Fruit fly (Drosophila melanogaster) whole organism, embryonic: Measurements from ENCODE around the gene Idh3b.

Experiments used
- B-H1 ChIP-seq: fragments of 200-800 bp; sonication (Bioruptor generic); IDR thresholded peaks from 3 replicates; pipeline ENCODE4 v1.3.6; 2022; ENCODE audit warnings: missing biosample characterization, missing genetic modification characterization
- B-H2 ChIP-seq: fragments of 200-800 bp; sonication (Bioruptor generic); optimal IDR thresholded peaks from 2 replicates; lab custom pipeline; 2018; ENCODE audit warnings: missing biosample characterization, mild to moderate bottlenecking, missing genetic modification characterization
- Bgb ChIP-seq: fragments of 200-800 bp; sonication (Bioruptor generic); IDR thresholded peaks from 2 replicates; pipeline ENCODE4 v1.3.6; 2022; ENCODE audit warnings: missing biosample characterization, missing genetic modification characterization; ENCODE audit not compliant: partially characterized antibody
- Blimp-1 ChIP-seq: fragments of 200-800 bp; sonication (Bioruptor generic); optimal IDR thresholded peaks from 3 replicates; lab custom pipeline; 2018; ENCODE audit warnings: missing biosample characterization, missing genetic modification characterization, mild to moderate bottlenecking, moderate library complexity, missing genetic modification reagents
- CG10543 ChIP-seq: fragments of 200-800 bp; sonication (Bioruptor generic); optimal IDR thresholded peaks from 3 replicates; lab custom pipeline; 2017; ENCODE audit warnings: missing biosample characterization, mild to moderate bottlenecking, missing genetic modification characterization, moderate library complexity
- CG12104 ChIP-seq: fragments of 200-800 bp; sonication (Bioruptor generic); optimal IDR thresholded peaks from 3 replicates; lab custom pipeline; 2016; ENCODE audit warnings: missing biosample characterization, missing genetic modification characterization
- CG12299 ChIP-seq: fragments of 200-800 bp; sonication (Bioruptor generic); optimal IDR thresholded peaks from 2 replicates; lab custom pipeline; 2018; ENCODE audit warnings: missing biosample characterization, mild to moderate bottlenecking, missing genetic modification characterization
- CG14441 ChIP-seq: fragments of 200-800 bp; sonication (Bioruptor generic); IDR thresholded peaks from 2 replicates; pipeline ENCODE4 v1.3.6; 2022; ENCODE audit warnings: missing biosample characterization, missing genetic modification characterization
- CG15269 ChIP-seq: fragments of 200-800 bp; sonication (Bioruptor generic); optimal IDR thresholded peaks from 2 replicates; lab custom pipeline; 2018; ENCODE audit warnings: missing biosample characterization, mild to moderate bottlenecking, missing genetic modification characterization, moderate library complexity
- CG15601 ChIP-seq: fragments of 200-800 bp; sonication (Bioruptor generic); optimal IDR thresholded peaks from 3 replicates; lab custom pipeline; 2019; ENCODE audit warnings: missing biosample characterization, mild to moderate bottlenecking, missing genetic modification characterization, moderate library complexity
- CG15696 ChIP-seq: fragments of 200-800 bp; sonication (Bioruptor generic); optimal IDR thresholded peaks from 2 replicates; lab custom pipeline; 2019; ENCODE audit warnings: missing biosample characterization, mild to moderate bottlenecking, missing genetic modification characterization, moderate library complexity
- CG16813 ChIP-seq: fragments of 200-800 bp; sonication (Bioruptor generic); IDR thresholded peaks from 3 replicates; pipeline ENCODE4 v1.3.6; 2022; ENCODE audit warnings: missing biosample characterization, missing genetic modification characterization; ENCODE audit not compliant: partially characterized antibody
- CG17385 ChIP-seq: fragments of 200-800 bp; sonication (Bioruptor generic); optimal IDR thresholded peaks from 3 replicates; lab custom pipeline; 2018; ENCODE audit warnings: missing biosample characterization, mild to moderate bottlenecking, missing genetic modification characterization
- CG18011 ChIP-seq: fragments of 200-800 bp; sonication (Bioruptor generic); optimal IDR thresholded peaks from 2 replicates; lab custom pipeline; 2017; ENCODE audit warnings: missing biosample characterization, missing genetic modification characterization, mild to moderate bottlenecking, moderate library complexity, missing genotype
- CG18476 ChIP-seq: fragments of 200-800 bp; sonication (Bioruptor generic); optimal IDR thresholded peaks from 2 replicates; lab custom pipeline; 2016; ENCODE audit warnings: missing biosample characterization, mild to moderate bottlenecking, missing genetic modification characterization
- CG3163 ChIP-seq: fragments of 200-800 bp; sonication (Bioruptor generic); optimal IDR thresholded peaks from 3 replicates; lab custom pipeline; 2016; ENCODE audit warnings: missing biosample characterization, missing genetic modification characterization
- CG33557 ChIP-seq: fragments of 200-800 bp; sonication (Bioruptor generic); optimal IDR thresholded peaks from 2 replicates; lab custom pipeline; 2019; ENCODE audit warnings: missing biosample characterization, mild to moderate bottlenecking, missing genetic modification characterization, moderate library complexity
- CG3407 ChIP-seq: fragments of 200-800 bp; sonication (Bioruptor generic); optimal IDR thresholded peaks from 2 replicates; lab custom pipeline; 2018; ENCODE audit warnings: missing biosample characterization, mild to moderate bottlenecking, missing genetic modification characterization
- CG3726 ChIP-seq: fragments of 200-800 bp; sonication (Bioruptor generic); IDR thresholded peaks from 3 replicates; pipeline ENCODE4, ENCODE4 v1.3.6; 2022; ENCODE audit warnings: missing biosample characterization, missing genetic modification characterization
- CG4360 ChIP-seq: fragments of 200-800 bp; sonication (Bioruptor generic); IDR thresholded peaks from 2 replicates; pipeline ENCODE4 v1.3.6; 2022; ENCODE audit warnings: missing biosample characterization, missing genetic modification characterization
- CG4404 ChIP-seq: fragments of 200-800 bp; sonication (Bioruptor generic); IDR thresholded peaks from 2 replicates; pipeline ENCODE4 v1.3.6; 2022; ENCODE audit warnings: missing biosample characterization, missing genetic modification characterization
- CG5180 ChIP-seq: fragments of 200-800 bp; sonication (Bioruptor generic); optimal IDR thresholded peaks from 3 replicates; lab custom pipeline; 2017; ENCODE audit warnings: missing biosample characterization, missing genetic modification characterization, mild to moderate bottlenecking, moderate library complexity, missing genetic modification reagents
- CG6854 ChIP-seq: fragments of 200-800 bp; sonication (Bioruptor generic); optimal IDR thresholded peaks from 3 replicates; lab custom pipeline; 2017; ENCODE audit warnings: missing biosample characterization, mild to moderate bottlenecking, missing genetic modification characterization
- CG8388 ChIP-seq: fragments of 200-800 bp; sonication (Bioruptor generic); optimal IDR thresholded peaks from 2 replicates; lab custom pipeline; 2019; ENCODE audit warnings: missing biosample characterization, mild to moderate bottlenecking, missing genetic modification characterization, moderate library complexity
- CG9797 ChIP-seq: fragments of 200-800 bp; sonication (Bioruptor generic); optimal IDR thresholded peaks from 3 replicates; lab custom pipeline; 2018; ENCODE audit warnings: missing biosample characterization, mild to moderate bottlenecking, missing genetic modification characterization
- D19A ChIP-seq: fragments of 200-800 bp; optimal IDR thresholded peaks from 3 replicates; lab custom pipeline; 2019; ENCODE audit warnings: missing biosample characterization, mild to moderate bottlenecking, missing genetic modification characterization, moderate library complexity
- Dfd ChIP-seq, 2 experiments: fragments of >200 bp; optimal IDR thresholded peaks; 2 replicates each; lab custom pipeline; 2017; ENCODE audit warnings: missing biosample characterization in 2 of 2, missing genetic modification characterization in 2 of 2
- Fer1 ChIP-seq: fragments of 200-800 bp; sonication (Bioruptor generic); optimal IDR thresholded peaks from 2 replicates; lab custom pipeline; 2017; ENCODE audit warnings: missing biosample characterization, mild to moderate bottlenecking, missing genetic modification characterization
- Fer3 ChIP-seq: fragments of 200-800 bp; sonication (Bioruptor generic); optimal IDR thresholded peaks from 2 replicates; lab custom pipeline; 2018; ENCODE audit warnings: missing biosample characterization, mild to moderate bottlenecking, missing genetic modification characterization, moderate library complexity
- Hr39 ChIP-seq: fragments of >200 bp; optimal IDR thresholded peaks from 2 replicates; lab custom pipeline; 2017
- Nf-YA ChIP-seq: fragments of 200-800 bp; sonication (Bioruptor generic); IDR thresholded peaks from 2 replicates; pipeline ENCODE4 v1.3.6; 2022; ENCODE audit warnings: missing biosample characterization, missing genetic modification characterization
- Oaz ChIP-seq: fragments of 200-800 bp; sonication (Bioruptor generic); IDR thresholded peaks from 2 replicates; pipeline ENCODE4 v1.3.6; 2022; ENCODE audit warnings: missing biosample characterization, missing genetic modification characterization
- Rfx ChIP-seq: fragments of 200-800 bp; sonication (Bioruptor generic); IDR thresholded peaks from 2 replicates; pipeline ENCODE4 v1.3.6; 2022; ENCODE audit warnings: missing biosample characterization, missing genetic modification characterization
- Six4 ChIP-seq: fragments of 200-800 bp; sonication (Bioruptor generic); optimal IDR thresholded peaks from 2 replicates; lab custom pipeline; 2016; ENCODE audit warnings: missing biosample characterization, missing genetic modification characterization
- Sry-β ChIP-seq: fragments of 200-800 bp; sonication (Bioruptor generic); optimal IDR thresholded peaks from 2 replicates; lab custom pipeline; 2018; ENCODE audit warnings: missing biosample characterization, mild to moderate bottlenecking, missing genetic modification characterization, moderate library complexity
- bbx ChIP-seq: fragments of 200-800 bp; sonication (Bioruptor generic); IDR thresholded peaks from 2 replicates; pipeline ENCODE4 v1.3.6; 2022; ENCODE audit warnings: missing biosample characterization, missing genetic modification characterization; ENCODE audit not compliant: partially characterized antibody
- btn ChIP-seq: fragments of 200-800 bp; sonication (Bioruptor generic); optimal IDR thresholded peaks from 2 replicates; lab custom pipeline; 2016; ENCODE audit warnings: missing biosample characterization, missing genetic modification characterization
- cato ChIP-seq: fragments of 200-800 bp; sonication (Bioruptor generic); optimal IDR thresholded peaks from 2 replicates; lab custom pipeline; 2016; ENCODE audit warnings: missing biosample characterization, missing genetic modification characterization, borderline replicate concordance
- croc ChIP-seq: fragments of 200-800 bp; sonication (Bioruptor generic); conservative IDR thresholded peaks from 3 replicates; pipeline ENCODE4 v1.3.6; 2022; ENCODE audit warnings: missing biosample characterization, missing genetic modification characterization
- fd96Cb ChIP-seq: fragments of 200-800 bp; sonication (Bioruptor generic); optimal IDR thresholded peaks from 2 replicates; lab custom pipeline; 2018; ENCODE audit warnings: missing biosample characterization, mild to moderate bottlenecking, missing genetic modification characterization, moderate library complexity
- grau ChIP-seq: fragments of 200-800 bp; optimal IDR thresholded peaks from 3 replicates; lab custom pipeline; 2019; ENCODE audit warnings: missing biosample characterization, mild to moderate bottlenecking, missing genetic modification characterization, moderate library complexity
- gro ChIP-seq: fragments of 200-800 bp; sonication (Bioruptor generic); optimal IDR thresholded peaks from 2 replicates; lab custom pipeline; 2016; ENCODE audit warnings: missing biosample characterization, missing genetic modification characterization
- gsb ChIP-seq: fragments of 200-800 bp; sonication (Bioruptor generic); IDR thresholded peaks from 2 replicates; pipeline ENCODE4 v1.3.6; 2022; ENCODE audit warnings: missing biosample characterization, missing genetic modification characterization
- gt ChIP-seq: fragments of 200-800 bp; sonication (Bioruptor generic); IDR thresholded peaks from 2 replicates; pipeline ENCODE4 v1.3.6; 2022; ENCODE audit warnings: missing biosample characterization, missing genetic modification characterization
- lbe ChIP-seq: fragments of 200-800 bp; sonication (Bioruptor generic); optimal IDR thresholded peaks from 2 replicates; lab custom pipeline; 2016; ENCODE audit warnings: missing biosample characterization, mild to moderate bottlenecking, missing genetic modification characterization
- mirr ChIP-seq: fragments of 200-800 bp; sonication (Bioruptor generic); optimal IDR thresholded peaks from 3 replicates; lab custom pipeline; 2018; ENCODE audit warnings: missing biosample characterization, mild to moderate bottlenecking, missing genetic modification characterization
- prd ChIP-seq, 3 experiments: fragments of >200 bp in 2 of 3; fragments of 200-800 bp in 1 of 3; sonication (Bioruptor generic) in 1 of 3; optimal IDR thresholded peaks in 2 of 3; IDR thresholded peaks in 1 of 3; 2 replicates in 2 of 3; 3 replicates in 1 of 3; pipeline versions ENCODE4 v1.3.6 to Lab custom; 2017 to 2022; ENCODE audit warnings: missing biosample characterization in 1 of 3, missing genetic modification characterization in 1 of 3
- stwl ChIP-seq: fragments of 200-800 bp; sonication (Bioruptor generic); optimal IDR thresholded peaks from 3 replicates; lab custom pipeline; 2018; ENCODE audit warnings: missing biosample characterization, mild to moderate bottlenecking, missing genetic modification characterization, moderate library complexity
- zfh2 ChIP-seq: fragments of 200-800 bp; sonication (Bioruptor generic); optimal IDR thresholded peaks from 2 replicates; lab custom pipeline; 2016; ENCODE audit warnings: missing biosample characterization, missing genetic modification characterization

Idh3b gene

DNA sequence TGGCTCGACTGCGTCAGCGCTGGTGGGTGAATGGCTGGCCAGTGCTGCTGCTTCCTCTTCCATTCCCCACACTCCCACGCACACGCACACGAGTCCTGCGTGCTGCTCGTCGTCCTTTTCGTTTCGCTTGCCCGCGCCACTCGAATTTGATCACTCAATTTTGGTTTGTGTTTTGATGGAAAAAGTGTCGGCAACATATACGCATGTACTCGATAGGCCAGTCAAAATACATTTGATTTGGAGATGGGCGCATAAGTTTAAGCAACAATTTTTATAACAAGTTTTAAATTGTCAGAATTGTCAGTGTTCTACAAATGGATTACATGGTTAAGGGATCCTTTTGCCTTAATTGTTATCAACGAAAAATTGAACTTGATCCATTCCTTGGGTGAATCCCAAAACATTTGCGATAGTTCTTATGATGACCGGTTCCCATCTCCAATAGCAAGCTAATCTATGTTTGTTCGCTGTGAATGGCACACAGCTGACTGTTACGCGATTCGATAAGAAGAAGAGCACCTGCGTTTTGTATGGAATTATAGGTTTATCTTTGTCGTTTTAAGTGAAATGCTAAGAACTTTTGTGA lies 4.0 kb upstream of the Idh3b start, which contains the start of the genes Mitofilin and mRpL35 (continued):
- TF ChIP-seq CG15696 (tag; lab: Kevin White, UChicago), result no peak
- TF ChIP-seq grau, result peak; percentile 41
- peak; percentile 22; the same call in 1 of the 2 replicates for TF ChIP-seq CG14441
- peak; percentile 10 for TF ChIP-seq CG3163 (GFP tag; lab: Kevin White, UChicago)
- TF ChIP-seq Nf-YA (GFP tag; lab: Robert Waterston, UW), result no peak
- TF ChIP-seq CG15269 (tag; lab: Kevin White, UChicago), result no peak
- no peak for TF ChIP-seq CG3407 (GFP tag; lab: Kevin White, UChicago)
- TF ChIP-seq Oaz (GFP tag; lab: Robert Waterston, UW), result no peak
- no peak for TF ChIP-seq fd96Cb (tag; lab: Kevin White, UChicago)
- peak; percentile 36 for TF ChIP-seq B-H2 (GFP tag; lab: Kevin White, UChicago)
- no peak for TF ChIP-seq Fer1 (GFP tag; lab: Kevin White, UChicago)
- no peak for TF ChIP-seq CG15601 (tag; lab: Kevin White, UChicago)
- TF ChIP-seq cato (GFP tag; lab: Kevin White, UChicago), result no peak
- no peak for TF ChIP-seq CG18476 (GFP tag; lab: Kevin White, UChicago)
- no peak for TF ChIP-seq CG33557 (GFP tag; lab: Kevin White, UChicago)
- no peak for TF ChIP-seq CG4404
- no peak for TF ChIP-seq lbe
- peak; percentile 78 for TF ChIP-seq CG16813
- TF ChIP-seq Sry-β (GFP tag; lab: Kevin White, UChicago), result peak; percentile 49
- no peak for TF ChIP-seq gsb (GFP tag; lab: Robert Waterston, UW)
- TF ChIP-seq D19A (tag; lab: Kevin White, UChicago), result no peak
- TF ChIP-seq croc (GFP tag; lab: Robert Waterston, UW), result no peak
- TF ChIP-seq bbx (GFP tag; lab: Robert Waterston, UW), result peak; percentile 53
- TF ChIP-seq CG17385 (GFP tag; lab: Kevin White, UChicago), result peak; percentile 93
- TF ChIP-seq Six4, result peak; percentile 5
- peak; percentile 11 for TF ChIP-seq CG12104 (GFP tag; lab: Kevin White, UChicago)
- TF ChIP-seq CG18011, result peak; percentile 64
- TF ChIP-seq CG6854 (GFP tag; lab: Kevin White, UChicago), result no peak
- no peak for TF ChIP-seq CG8388 (GFP tag; lab: Kevin White, UChicago)
- TF ChIP-seq gt (GFP tag; lab: Robert Waterston, UW), result no peak
- no peak for TF ChIP-seq prd (optimal IDR thresholded peaks at IDR 0.05; lab: Kevin White, UChicago)
- TF ChIP-seq prd (GFP tag; IDR thresholded peaks at IDR 0.05; lab: Robert Waterston, UW), result no peak
- no peak for TF ChIP-seq CG12299 (tag; lab: Kevin White, UChicago)
- TF ChIP-seq Blimp-1 (GFP tag; lab: Kevin White, UChicago), result no peak
- no peak for TF ChIP-seq CG3726 (GFP tag; lab: Robert Waterston, UW)
- TF ChIP-seq mirr (GFP tag; lab: Kevin White, UChicago), result no peak
- no peak for TF ChIP-seq Hr39 (lab: Kevin White, UChicago)
- peak; percentile 41 for TF ChIP-seq stwl (tag; lab: Kevin White, UChicago)
- no peak for TF ChIP-seq Fer3 (tag; lab: Kevin White, UChicago)
- peak; percentile 40 for TF ChIP-seq CG10543 (GFP tag; lab: Kevin White, UChicago)
- peak; percentile 54 for TF ChIP-seq Bgb (GFP tag; lab: Robert Waterston, UW)
- TF ChIP-seq CG4360 (GFP tag; lab: Robert Waterston, UW), result no peak
- no peak for TF ChIP-seq B-H1 (GFP tag; lab: Robert Waterston, UW)
- peak; percentile 81 for TF ChIP-seq zfh2 (GFP tag; lab: Kevin White, UChicago)
- no peak for TF ChIP-seq Dfd (GFP tag; optimal IDR thresholded peaks at IDR 0.05; lab: Kevin White, UChicago)
- TF ChIP-seq CG9797 (GFP tag; lab: Kevin White, UChicago), result peak; percentile 9
- no peak for TF ChIP-seq CG5180 (GFP tag; lab: Kevin White, UChicago)
- peak; percentile 43; the same call in 1 of the 2 replicates for TF ChIP-seq Rfx (GFP tag; lab: Robert Waterston, UW)
- TF ChIP-seq btn (GFP tag; lab: Kevin White, UChicago), result no peak
- TF ChIP-seq gro (GFP tag; lab: Kevin White, UChicago), result peak; percentile 16
